Worm (Caenorhabditis elegans): ENCODE data around the gene K08F9.4.
A peak's percentile ranks its signal among the peaks of the same experiment; 100 is the strongest.

K08F9.4 gene

DNA sequence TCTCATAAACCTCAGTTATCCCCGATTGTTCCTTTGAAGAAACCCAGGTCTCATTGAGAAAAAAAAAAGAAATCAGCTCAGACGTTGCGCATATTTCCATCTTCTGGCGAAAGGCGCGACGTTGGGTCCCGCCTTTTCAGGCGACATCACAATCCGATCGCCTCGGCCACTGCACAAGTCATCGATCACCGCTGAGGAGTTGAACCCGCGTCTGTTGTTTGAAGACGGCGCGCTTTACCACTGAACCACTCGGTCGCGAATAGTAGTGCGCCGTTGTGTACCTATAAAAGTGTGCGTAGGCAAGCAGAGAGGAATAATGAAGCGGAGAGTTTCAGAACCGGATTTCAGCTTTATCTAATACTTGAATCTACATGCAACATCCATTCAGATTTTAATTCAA, 47.1 kb downstream of the K08F9.4 start, which contains the start of gene Y75B12B.11:
TSS of gene Y75B12B.11 (plus strand) at position 394 of the 400 bp plus-strand sequence.
- TF ChIP-seq gei-17 (GFP tag; optimal IDR thresholded peaks at IDR 0.05) (peak; percentile 68), D2030.7 (GFP tag; IDR thresholded peaks at IDR 0.05) (peak; percentile 96), ceh-91 (GFP tag; IDR thresholded peaks at IDR 0.05) (peak; percentile 70), snpc-3.4 (tag; optimal IDR thresholded peaks at IDR 0.05) (peak; percentile 85), pha-4 (tag; optimal IDR thresholded peaks at IDR 0.05) (no peak), ZK185.1 (tag; optimal IDR thresholded peaks at IDR 0.05; ENCODE audit: poor library complexity, severe bottlenecking) (peak; percentile 90), ztf-22 (GFP tag; optimal IDR thresholded peaks at IDR 0.05) (peak; percentile 31), F23B12.7 (tag; optimal IDR thresholded peaks at IDR 0.05; ENCODE audit: insufficient read depth) (peak; percentile 89), ztf-3 (GFP tag; optimal IDR thresholded peaks at IDR 0.05) (peak; percentile 46), egl-18 (GFP tag; IDR thresholded peaks at IDR 0.05) (peak; percentile 84), ccch-3 (GFP tag; optimal IDR thresholded peaks at IDR 0.05) (no peak), lin-54 (GFP tag; optimal IDR thresholded peaks at IDR 0.05) (peak; percentile 93), bed-2 (GFP tag; IDR thresholded peaks at IDR 0.05) (no peak; the same call in 1 of the 2 replicates), athp-1 (tag; optimal IDR thresholded peaks at IDR 0.05) (peak; percentile 98), nhr-120 (GFP tag; IDR thresholded peaks at IDR 0.05) (peak; percentile 96), hlh-26 (GFP tag; conservative IDR thresholded peaks at IDR 0.05) (0 out of 2 replicates have a peak, but pooled peaks have one; percentile 80), B0336.3 (GFP tag; IDR thresholded peaks at IDR 0.05) (peak; percentile 98), let-607 (tag; optimal IDR thresholded peaks at IDR 0.05) (peak; percentile 66 to 83), F52B5.7 (tag; optimal IDR thresholded peaks at IDR 0.05) (peak; percentile 97), lin-26 (GFP tag; IDR thresholded peaks at IDR 0.05) (peak; percentile 99), F33H1.4 (GFP tag; IDR thresholded peaks at IDR 0.05) (peak; percentile 62), unc-130 (GFP tag; optimal IDR thresholded peaks at IDR 0.05) (peak; percentile 92), zfh-2 (GFP tag; conservative IDR thresholded peaks at IDR 0.05) (peak; percentile 95), ceh-100 (GFP tag; IDR thresholded peaks at IDR 0.05) (peak; percentile 85), unc-62 (GFP tag; optimal IDR thresholded peaks at IDR 0.05) (no peak), B0035.1 (tag; optimal IDR thresholded peaks at IDR 0.05) (peak; percentile 88), repo-1 (tag; optimal IDR thresholded peaks at IDR 0.05) (peak; percentile 96), ama-1 (optimal IDR thresholded peaks at IDR 0.05) (peak; percentile 78), ama-1 (GFP tag; optimal IDR thresholded peaks at IDR 0.05) (peak; percentile 93 to 95), sptf-2 (GFP tag; optimal IDR thresholded peaks at IDR 0.05) (peak; percentile 86), ztf-6 (GFP tag; IDR thresholded peaks at IDR 0.05) (0 out of 2 replicates have a peak, but pooled peaks have one; percentile 75), madf-3 (GFP tag; IDR thresholded peaks at IDR 0.05) (peak; percentile 88), him-1 (tag; optimal IDR thresholded peaks at IDR 0.05) (peak; percentile 87), nfyb-1 (GFP tag; IDR thresholded peaks at IDR 0.05) (peak; percentile 97), egl-44 (GFP tag; IDR thresholded peaks at IDR 0.05) (peak; percentile 96), ceh-27 (GFP tag; optimal IDR thresholded peaks at IDR 0.05) (peak; percentile 85), ztf-28 (GFP tag; IDR thresholded peaks at IDR 0.05) (peak; percentile 94), pbrm-1 (GFP tag; IDR thresholded peaks at IDR 0.05) (peak; percentile 93), atf-7 (tag; optimal IDR thresholded peaks at IDR 0.05) (peak; percentile 95), tbx-9 (tag; optimal IDR thresholded peaks at IDR 0.05; ENCODE audit: borderline replicate concordance) (peak; percentile 90), F49E8.2 (tag; optimal IDR thresholded peaks at IDR 0.05; ENCODE audit: insufficient read depth) (peak; percentile 96), lin-35 (GFP tag; optimal IDR thresholded peaks at IDR 0.05) (peak in 2 of 3 experiments; percentile 72 to 87), somi-1 (GFP tag; optimal IDR thresholded peaks at IDR 0.05) (peak; percentile 61), snpc-4 (GFP tag; optimal IDR thresholded peaks at IDR 0.05) (peak; percentile 77), snpc-4 (tag; optimal IDR thresholded peaks at IDR 0.05) (peak; percentile 47 to 87 (median 82)), aptf-2 (GFP tag; conservative IDR thresholded peaks at IDR 0.05) (peak; percentile 73; the same call in 1 of the 2 replicates), aptf-3 (GFP tag; IDR thresholded peaks at IDR 0.05) (peak; percentile 96), efl-1 (GFP tag; optimal IDR thresholded peaks at IDR 0.05) (peak; percentile 62)

Measured in whole organism, young adult.